Fruit fly (Drosophila melanogaster): Measurements from ENCODE around the gene CG12605.

CG12605 gene

dm6 chr3L:3964671-3965070 lies at the start of gene CG12605:
CG12605 (minus strand) TSS chr3L:3964771.
- no peak for TF ChIP-seq rgr (GFP tag; optimal IDR thresholded peaks at IDR 0.05)
- TF ChIP-seq dsf (GFP tag; optimal IDR thresholded peaks at IDR 0.05; ENCODE audit: borderline replicate concordance) = no peak
- TF ChIP-seq jim (GFP tag; optimal IDR thresholded peaks at IDR 0.05) = no peak

dm6 chr3L:4014349-4014748 lies 49.8 kb upstream of the CG12605 start:
- TF ChIP-seq Rel (GFP tag; optimal IDR thresholded peaks at IDR 0.05) (no peak), Rel (tag; optimal IDR thresholded peaks at IDR 0.05) (no peak), HLH106 (tag; optimal IDR thresholded peaks at IDR 0.05) (no peak), brk (GFP tag; optimal IDR thresholded peaks at IDR 0.05) (no peak), fru (GFP tag; optimal IDR thresholded peaks at IDR 0.05) (no peak), pan (optimal IDR thresholded peaks at IDR 0.05) (no peak), Vsx2 (GFP tag; optimal IDR thresholded peaks at IDR 0.05; ENCODE audit: partially characterized antibody) (no peak), N (GFP tag; optimal IDR thresholded peaks at IDR 0.05) (no peak), rgr (GFP tag; optimal IDR thresholded peaks at IDR 0.05) (no peak), dsf (GFP tag; optimal IDR thresholded peaks at IDR 0.05; ENCODE audit: borderline replicate concordance) (no peak), dmrt93B (GFP tag; optimal IDR thresholded peaks at IDR 0.05) (no peak), GATAd (GFP tag; optimal IDR thresholded peaks at IDR 0.05) (no peak), tai (GFP tag; optimal IDR thresholded peaks at IDR 0.05) (no peak), lola (GFP tag; optimal IDR thresholded peaks at IDR 0.05) (no peak), ey (GFP tag; optimal IDR thresholded peaks at IDR 0.05) (no peak), Myc (optimal IDR thresholded peaks at IDR 0.05) (no peak), br (GFP tag; optimal IDR thresholded peaks at IDR 0.05) (no peak)

- TF ChIP-seq dsf (GFP tag; optimal IDR thresholded peaks at IDR 0.05; ENCODE audit: borderline replicate concordance) = no peak
- TF ChIP-seq Hr83 (GFP tag; optimal IDR thresholded peaks at IDR 0.05; ENCODE audit: poor library complexity, severe bottlenecking) = no peak
- no peak for TF ChIP-seq sv (GFP tag; optimal IDR thresholded peaks at IDR 0.05)
- no peak for TF ChIP-seq rgr (GFP tag; optimal IDR thresholded peaks at IDR 0.05)
- no peak for TF ChIP-seq pan (optimal IDR thresholded peaks at IDR 0.05)
- TF ChIP-seq Jra (GFP tag; optimal IDR thresholded peaks at IDR 0.05) = no peak
- TF ChIP-seq Dif (GFP tag; optimal IDR thresholded peaks at IDR 0.05; ENCODE audit: partially characterized antibody) = no peak
- no peak for TF ChIP-seq fru (GFP tag; optimal IDR thresholded peaks at IDR 0.05)
- TF ChIP-seq CG32264 (GFP tag; optimal IDR thresholded peaks at IDR 0.05) = no peak
- TF ChIP-seq brk (GFP tag; optimal IDR thresholded peaks at IDR 0.05) = no peak
- no peak for TF ChIP-seq ey (GFP tag; optimal IDR thresholded peaks at IDR 0.05)
- no peak for TF ChIP-seq sage (GFP tag; optimal IDR thresholded peaks at IDR 0.05)
- TF ChIP-seq Abd-B (GFP tag; optimal IDR thresholded peaks at IDR 0.05) = no peak
- no peak for TF ChIP-seq OdsH (GFP tag; optimal IDR thresholded peaks at IDR 0.05)
- no peak for TF ChIP-seq Hr78 (GFP tag; optimal IDR thresholded peaks at IDR 0.05)
- no peak for TF ChIP-seq h (GFP tag; optimal IDR thresholded peaks at IDR 0.05)
Measured at dm6 chr3L:4010122-4010521, 45.6 kb upstream of the CG12605 start.

dm6 chr3L:4007256-4007655 lies 42.7 kb upstream of the CG12605 start:
- TF ChIP-seq foxo (GFP tag; optimal IDR thresholded peaks at IDR 0.05) (no peak), pan (optimal IDR thresholded peaks at IDR 0.05) (no peak), CG9705 (GFP tag; optimal IDR thresholded peaks at IDR 0.05) (no peak), rgr (GFP tag; optimal IDR thresholded peaks at IDR 0.05) (no peak), CG32264 (GFP tag; optimal IDR thresholded peaks at IDR 0.05) (no peak), h (GFP tag; optimal IDR thresholded peaks at IDR 0.05) (no peak)

dm6 chr3L:4003316-4003715 lies 38.7 kb upstream of the CG12605 start, which contains the start of gene CG14985:
CG14985 (plus strand) TSS chr3L:4003474.
- TF ChIP-seq woc (GFP tag; optimal IDR thresholded peaks at IDR 0.05) (no peak), HLH106 (tag; optimal IDR thresholded peaks at IDR 0.05) (no peak), foxo (GFP tag; optimal IDR thresholded peaks at IDR 0.05) (no peak), Mio (GFP tag; optimal IDR thresholded peaks at IDR 0.05) (no peak), dl (GFP tag; optimal IDR thresholded peaks at IDR 0.05; ENCODE audit: insufficient read depth in 1 of 2, partially characterized antibody in 2 of 2) (no peak), sv (GFP tag; optimal IDR thresholded peaks at IDR 0.05) (no peak), Rel (GFP tag; optimal IDR thresholded peaks at IDR 0.05) (no peak), Rel (tag; optimal IDR thresholded peaks at IDR 0.05) (no peak), fru (GFP tag; optimal IDR thresholded peaks at IDR 0.05) (no peak), rgr (GFP tag; optimal IDR thresholded peaks at IDR 0.05) (no peak), Vsx2 (GFP tag; optimal IDR thresholded peaks at IDR 0.05; ENCODE audit: partially characterized antibody) (no peak), GATAd (GFP tag; optimal IDR thresholded peaks at IDR 0.05) (no peak), Hnf4 (GFP tag; optimal IDR thresholded peaks at IDR 0.05) (no peak), CrebA (GFP tag; optimal IDR thresholded peaks at IDR 0.05; ENCODE audit: borderline replicate concordance) (no peak), dsf (GFP tag; optimal IDR thresholded peaks at IDR 0.05; ENCODE audit: borderline replicate concordance) (no peak), N (GFP tag; optimal IDR thresholded peaks at IDR 0.05) (no peak), Abd-B (GFP tag; optimal IDR thresholded peaks at IDR 0.05) (no peak), OdsH (GFP tag; optimal IDR thresholded peaks at IDR 0.05) (no peak)
